Worm (Caenorhabditis elegans): ENCODE measurements around the gene ttx-1.

- TF ChIP-seq him-1 (tag; optimal IDR thresholded peaks at IDR 0.05) (no peak), dao-5 (tag; optimal IDR thresholded peaks at IDR 0.05) (no peak), W03F9.2 (tag; optimal IDR thresholded peaks at IDR 0.05) (no peak)
Measured at ce11 chrV:20037287-20037686, 26.7 kb downstream of the ttx-1 start, which contains the start of gene Y113G7A.16.

All from whole organism, L4/young adult.